Worm (Caenorhabditis elegans): ENCODE results near the gene dop-5.

dop-5 gene

ce11 chrV:11314025-11314880, 51.8 kb downstream of the dop-5 start (continued):
- TF ChIP-seq lin-35 (GFP tag; optimal IDR thresholded peaks at IDR 0.05) (peak; percentile 22 to 87 (median 61)), hmg-1.2 (GFP tag; IDR thresholded peaks at IDR 0.05) (peak; percentile 90), cebp-1 (GFP tag; IDR thresholded peaks at IDR 0.05) (peak; percentile 85), cebp-1 (tag; optimal IDR thresholded peaks at IDR 0.05) (peak; percentile 93), ceh-40 (GFP tag; IDR thresholded peaks at IDR 0.05) (peak; percentile 96), F57A8.1 (GFP tag; optimal IDR thresholded peaks at IDR 0.05) (peak; percentile 99), dox-1 (GFP tag; IDR thresholded peaks at IDR 0.05) (peak; percentile 98), lsl-1 (GFP tag; optimal IDR thresholded peaks at IDR 0.05) (peak; percentile 74), snpc-4 (GFP tag; optimal IDR thresholded peaks at IDR 0.05) (peak; percentile 87), snpc-4 (tag; optimal IDR thresholded peaks at IDR 0.05) (peak; percentile 68 to 91 (median 88)), zfh-2 (GFP tag; conservative IDR thresholded peaks at IDR 0.05) (peak; percentile 96), nhr-90 (tag; optimal IDR thresholded peaks at IDR 0.05) (peak; percentile 97), hmg-20 (GFP tag; IDR thresholded peaks at IDR 0.05) (peak; percentile 92), Y56A3A.18 (GFP tag; IDR thresholded peaks at IDR 0.05) (peak; percentile 99), F55B11.4 (tag; optimal IDR thresholded peaks at IDR 0.05; ENCODE audit: borderline replicate concordance, insufficient read depth) (peak; percentile 25), Y95B8A.8 (GFP tag; IDR thresholded peaks at IDR 0.05) (peak; percentile 94), aptf-2 (GFP tag; conservative IDR thresholded peaks at IDR 0.05) (peak; percentile 84), F33H1.4 (GFP tag; IDR thresholded peaks at IDR 0.05) (peak; percentile 67), F22D6.2 (tag; optimal IDR thresholded peaks at IDR 0.05) (peak; percentile 71), madf-8 (GFP tag; conservative IDR thresholded peaks at IDR 0.05) (peak; percentile 65), chd-7 (tag; optimal IDR thresholded peaks at IDR 0.05) (peak; percentile 99), nfyb-1 (GFP tag; IDR thresholded peaks at IDR 0.05) (peak; percentile 97), hrde-1 (tag; optimal IDR thresholded peaks at IDR 0.05; ENCODE audit: borderline replicate concordance) (peak; percentile 94), C06A6.2 (GFP tag; conservative IDR thresholded peaks at IDR 0.05) (peak; percentile 82), pha-4 (tag; optimal IDR thresholded peaks at IDR 0.05) (no peak), B0035.1 (tag; optimal IDR thresholded peaks at IDR 0.05) (peak; percentile 92), zim-3 (tag; optimal IDR thresholded peaks at IDR 0.05) (peak; percentile 99), madf-10 (tag; optimal IDR thresholded peaks at IDR 0.05) (peak; percentile 90), tlf-1 (GFP tag; optimal IDR thresholded peaks at IDR 0.05) (peak; percentile 93), dpff-1 (tag; optimal IDR thresholded peaks at IDR 0.05) (peak; percentile 89), snpc-3.4 (tag; optimal IDR thresholded peaks at IDR 0.05) (peak; percentile 96), ztf-25 (GFP tag; IDR thresholded peaks at IDR 0.05) (peak; percentile 99), bed-1 (GFP tag; IDR thresholded peaks at IDR 0.05) (peak; percentile 98), ZK185.1 (tag; optimal IDR thresholded peaks at IDR 0.05; ENCODE audit: poor library complexity, severe bottlenecking) (peak; percentile 94), madf-3 (GFP tag; IDR thresholded peaks at IDR 0.05) (peak; percentile 94), C17E4.6 (GFP tag; IDR thresholded peaks at IDR 0.05) (peak; percentile 94), Y67H2A.10 (GFP tag; conservative IDR thresholded peaks at IDR 0.05) (peak; percentile 88), let-607 (tag; optimal IDR thresholded peaks at IDR 0.05) (peak; percentile 88 to 90), B0019.2 (GFP tag; conservative IDR thresholded peaks at IDR 0.05) (peak; percentile 87), F52B5.7 (tag; optimal IDR thresholded peaks at IDR 0.05) (peak; percentile 100), akir-1 (GFP tag; optimal IDR thresholded peaks at IDR 0.05) (peak; percentile 86), hsf-1 (GFP tag; IDR thresholded peaks at IDR 0.05) (peak; percentile 78), ztf-6 (GFP tag; IDR thresholded peaks at IDR 0.05) (peak; percentile 94), let-526 (GFP tag; IDR thresholded peaks at IDR 0.05) (peak; percentile 97), T07F8.4 (tag; optimal IDR thresholded peaks at IDR 0.05) (peak; percentile 96), lin-54 (GFP tag; optimal IDR thresholded peaks at IDR 0.05) (peak; percentile 89)

Data from whole organism, young adult.